Worm (Caenorhabditis elegans): ENCODE data around the gene str-163.

- TF ChIP-seq ztf-18 (tag; optimal IDR thresholded peaks at IDR 0.05) (no peak), madf-6 (GFP tag; IDR thresholded peaks at IDR 0.05) (no peak), chd-7 (tag; optimal IDR thresholded peaks at IDR 0.05) (no peak), snpc-4 (GFP tag; optimal IDR thresholded peaks at IDR 0.05) (no peak), snpc-4 (tag; optimal IDR thresholded peaks at IDR 0.05) (no peak), ets-4 (GFP tag; optimal IDR thresholded peaks at IDR 0.05) (no peak), hmg-20 (GFP tag; IDR thresholded peaks at IDR 0.05) (no peak), sea-2 (GFP tag; IDR thresholded peaks at IDR 0.05) (no peak), Y79H2A.3 (GFP tag; conservative IDR thresholded peaks at IDR 0.05) (no peak)
Measured at ce11 chrIV:4981027-4981426, 27.0 kb downstream of the str-163 start, which contains the start of gene srz-24.

Data from whole organism, young adult.